Worm (Caenorhabditis elegans) whole organism, L2 larva: ENCODE data around the gene rpn-2.

ENCODE experiments used
- C34F6.9 ChIP-seq: fragments of 150-350 bp; optimal IDR thresholded peaks from 2 replicates; lab custom pipeline; 2014; ENCODE audit warnings: missing biosample characterization, missing genetic modification characterization
- F13H6.1 ChIP-seq: sonication (generic microtip); optimal IDR thresholded peaks from 2 replicates; lab custom pipeline; 2016; ENCODE audit warnings: missing genetic modification characterization, missing compliant biosample characterization
- R02D3.7 ChIP-seq: fragments of 150-350 bp; optimal IDR thresholded peaks from 2 replicates; lab custom pipeline; 2014; ENCODE audit warnings: missing biosample characterization, missing genetic modification characterization
- Y55F3AM.14 ChIP-seq: fragments of 200-800 bp; sonication (Bioruptor generic); optimal IDR thresholded peaks from 2 replicates; lab custom pipeline; 2018; ENCODE audit warnings: mild to moderate bottlenecking, missing genetic modification characterization, missing compliant biosample characterization
- ZK546.5 ChIP-seq: sonication (generic microtip); optimal IDR thresholded peaks from 2 replicates; lab custom pipeline; 2017; ENCODE audit warnings: missing biosample characterization, missing genetic modification characterization
- alr-1 ChIP-seq: fragments of 150-350 bp; optimal IDR thresholded peaks from 2 replicates; lab custom pipeline; 2014; ENCODE audit warnings: missing biosample characterization, missing genetic modification characterization
- aly-2 ChIP-seq: fragments of 150-350 bp; optimal IDR thresholded peaks from 2 replicates; lab custom pipeline; 2014; ENCODE audit warnings: missing biosample characterization, missing genetic modification characterization
- ama-1 ChIP-seq: fragments of 150-350 bp; optimal IDR thresholded peaks from 2 replicates; lab custom pipeline; 2018; ENCODE audit warnings: inconsistent platforms
- blmp-1 ChIP-seq: sonication (generic microtip); optimal IDR thresholded peaks from 2 replicates; lab custom pipeline; 2017; ENCODE audit warnings: missing genetic modification characterization, mild to moderate bottlenecking, missing compliant biosample characterization, antibody characterized with exemption, moderate library complexity; ENCODE audit not compliant: insufficient read depth
- ceh-82 ChIP-seq: fragments of 150-350 bp; optimal IDR thresholded peaks from 2 replicates; lab custom pipeline; 2014; ENCODE audit warnings: missing biosample characterization, missing genetic modification characterization
- crh-2 ChIP-seq: sonication (generic microtip); optimal IDR thresholded peaks from 2 replicates; lab custom pipeline; 2017; ENCODE audit warnings: missing biosample characterization, missing genetic modification characterization
- dmd-4 ChIP-seq: sonication (generic microtip); optimal IDR thresholded peaks from 2 replicates; lab custom pipeline; 2017; ENCODE audit warnings: missing biosample characterization, missing genetic modification characterization
- egl-27 ChIP-seq: sonication (generic microtip); optimal IDR thresholded peaks from 3 replicates; lab custom pipeline; 2017; ENCODE audit warnings: missing biosample characterization, missing genetic modification reagents, missing genetic modification characterization
- fos-1 ChIP-seq: fragments of 150-350 bp; optimal IDR thresholded peaks from 2 replicates; lab custom pipeline; 2014; ENCODE audit warnings: missing biosample characterization, missing genetic modification characterization
- gmeb-1 ChIP-seq: fragments of 150-350 bp; optimal IDR thresholded peaks from 2 replicates; lab custom pipeline; 2014; ENCODE audit warnings: missing biosample characterization, missing genetic modification characterization
- lin-11 ChIP-seq: fragments of 150-350 bp; sonication (generic microtip); optimal IDR thresholded peaks from 2 replicates; lab custom pipeline; 2014; ENCODE audit warnings: missing biosample characterization, missing genetic modification characterization, inconsistent platforms, mixed read lengths
- lin-13 ChIP-seq: fragments of 150-350 bp; optimal IDR thresholded peaks from 2 replicates; lab custom pipeline; 2014; ENCODE audit warnings: missing biosample characterization, missing genetic modification reagents, missing genetic modification characterization
- lin-39 ChIP-seq: fragments of 150-350 bp; optimal IDR thresholded peaks from 2 replicates; lab custom pipeline; 2014; ENCODE audit warnings: missing biosample characterization, missing genetic modification reagents, missing genetic modification characterization
- lsy-2 ChIP-seq, 2 experiments: fragments of 150-350 bp in 1 of 2; sonication (generic microtip) in 1 of 2; optimal IDR thresholded peaks; 2 replicates each; lab custom pipeline; 2014 to 2017; ENCODE audit warnings: missing biosample characterization in 2 of 2, missing genetic modification characterization in 2 of 2
- mbf-1 ChIP-seq: sonication (generic microtip); optimal IDR thresholded peaks from 2 replicates; lab custom pipeline; 2017; ENCODE audit warnings: missing biosample characterization, missing genetic modification characterization
- mdl-1 ChIP-seq, 2 experiments: fragments of 150-350 bp in 1 of 2; sonication (generic microtip) in 1 of 2; optimal IDR thresholded peaks; 2 replicates each; lab custom pipeline; 2017; ENCODE audit warnings: missing biosample characterization in 2 of 2, missing genetic modification characterization in 2 of 2
- nhr-11 ChIP-seq: fragments of 150-350 bp; optimal IDR thresholded peaks from 2 replicates; lab custom pipeline; 2014; ENCODE audit warnings: missing biosample characterization, missing genetic modification characterization
- nhr-12 ChIP-seq: fragments of 150-350 bp; optimal IDR thresholded peaks from 2 replicates; lab custom pipeline; 2014; ENCODE audit warnings: missing biosample characterization, missing genetic modification characterization
- nhr-23 ChIP-seq: fragments of 150-350 bp; optimal IDR thresholded peaks from 2 replicates; lab custom pipeline; 2014; ENCODE audit warnings: missing biosample characterization, missing genetic modification reagents, missing genetic modification characterization
- nhr-237 ChIP-seq: fragments of 150-350 bp; optimal IDR thresholded peaks from 2 replicates; lab custom pipeline; 2014; ENCODE audit warnings: missing biosample characterization, missing genetic modification characterization
- nhr-6 ChIP-seq: fragments of 150-350 bp; optimal IDR thresholded peaks from 2 replicates; lab custom pipeline; 2014; ENCODE audit warnings: missing biosample characterization, missing genetic modification characterization
- nhr-77 ChIP-seq: fragments of 150-350 bp; optimal IDR thresholded peaks from 2 replicates; lab custom pipeline; 2014; ENCODE audit warnings: missing biosample characterization, missing genetic modification characterization
- peb-1 ChIP-seq: fragments of 150-350 bp; optimal IDR thresholded peaks from 2 replicates; lab custom pipeline; 2014; ENCODE audit warnings: missing biosample characterization, missing genetic modification characterization
- sem-4 ChIP-seq: fragments of 150-350 bp; optimal IDR thresholded peaks from 2 replicates; lab custom pipeline; 2014; ENCODE audit warnings: missing biosample characterization, missing genetic modification reagents, missing genetic modification characterization
- skn-1 ChIP-seq: sonication (generic microtip); optimal IDR thresholded peaks from 2 replicates; lab custom pipeline; 2017; ENCODE audit warnings: missing biosample characterization, missing genetic modification characterization
- sma-3 ChIP-seq: sonication (generic microtip); optimal IDR thresholded peaks from 2 replicates; lab custom pipeline; 2016; ENCODE audit warnings: missing genetic modification reagents, missing genetic modification characterization, missing compliant biosample characterization
- sma-9 ChIP-seq, 2 experiments: fragments of 150-350 bp in 1 of 2; sonication (generic microtip) in 1 of 2; optimal IDR thresholded peaks; 2 replicates each; lab custom pipeline; 2014 to 2016; ENCODE audit warnings: missing genetic modification characterization in 2 of 2, mild to moderate bottlenecking in 1 of 2, missing biosample characterization in 1 of 2, missing compliant biosample characterization in 1 of 2, missing genetic modification reagents in 1 of 2, moderate library complexity in 1 of 2
- snpc-4 ChIP-seq: fragments of 150-350 bp; optimal IDR thresholded peaks from 2 replicates; lab custom pipeline; 2014; ENCODE audit warnings: missing biosample characterization, missing genetic modification characterization
- unc-39 ChIP-seq: fragments of 150-350 bp; optimal IDR thresholded peaks from 2 replicates; lab custom pipeline; 2014; ENCODE audit warnings: missing biosample characterization, missing genetic modification characterization
- unc-55 ChIP-seq: fragments of 150-350 bp; sonication (generic microtip); optimal IDR thresholded peaks from 3 replicates; lab custom pipeline; 2014; ENCODE audit warnings: missing biosample characterization, missing genetic modification reagents, missing genetic modification characterization
- unc-62 ChIP-seq: fragments of 150-350 bp; optimal IDR thresholded peaks from 2 replicates; lab custom pipeline; 2014; ENCODE audit warnings: missing biosample characterization, missing genetic modification reagents, missing genetic modification characterization
- ztf-1 ChIP-seq: fragments of 200-800 bp; sonication (Bioruptor generic); conservative IDR thresholded peaks from 2 replicates; pipeline ENCODE4 v1.3.6; 2022; ENCODE audit warnings: missing genetic modification characterization, missing compliant biosample characterization
- ztf-11 ChIP-seq: sonication (generic microtip); optimal IDR thresholded peaks from 2 replicates; lab custom pipeline; 2017; ENCODE audit warnings: missing biosample characterization, missing genetic modification characterization

The rpn-2 gene

DNA sequence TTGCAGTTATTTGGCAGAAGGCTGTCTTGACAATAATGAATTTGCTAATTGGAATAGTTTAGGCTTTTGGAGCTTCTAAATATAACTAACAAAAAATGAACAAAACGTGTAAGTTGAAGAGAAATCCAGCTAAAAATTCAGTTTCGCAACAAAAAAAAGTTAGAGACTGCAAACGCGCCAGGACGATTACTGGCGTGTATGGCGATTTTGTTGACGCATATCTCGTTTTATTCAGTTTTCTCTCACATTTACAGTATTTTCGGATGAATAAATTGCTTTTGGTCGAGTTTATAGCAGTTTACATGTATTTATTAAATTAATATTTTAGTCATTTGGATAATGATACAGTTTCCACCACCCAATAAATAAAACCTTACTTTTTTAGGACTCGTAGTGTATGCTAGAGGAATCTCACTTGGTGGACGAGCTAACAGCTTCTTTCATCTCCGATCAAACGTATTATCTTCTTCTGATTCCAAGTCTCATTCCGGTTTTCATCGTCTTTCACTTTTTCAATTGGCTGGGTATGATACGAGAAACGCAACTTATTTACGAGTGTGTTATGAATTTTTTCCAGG is 25.9 kb upstream of the rpn-2 start, which contains the start of the genes abcf-3 and F42A10.5 (continued):
- TF ChIP-seq alr-1 (tag; lab: Kevin White, UChicago) (no peak), lin-13 (GFP tag; lab: Kevin White, UChicago) (peak; percentile 65), nhr-11 (no peak), sma-9 (GFP tag; optimal IDR thresholded peaks at IDR 0.05; lab: Kevin White, UChicago) (peak; percentile 67), sma-9 (tag; optimal IDR thresholded peaks at IDR 0.05; lab: Kevin White, UChicago) (no peak), blmp-1 (tag; lab: Kevin White, UChicago) (no peak), dmd-4 (no peak), egl-27 (tag; lab: Kevin White, UChicago) (no peak)

- no peak for TF ChIP-seq nhr-237 (tag; lab: Kevin White, UChicago)
- TF ChIP-seq F13H6.1 = no peak
- no peak for TF ChIP-seq aly-2 (tag; lab: Kevin White, UChicago)
- no peak for TF ChIP-seq R02D3.7 (tag; lab: Kevin White, UChicago)
Measured at ce11 chrIII:6176172-6176571, 22.8 kb upstream of the rpn-2 start.

DNA sequence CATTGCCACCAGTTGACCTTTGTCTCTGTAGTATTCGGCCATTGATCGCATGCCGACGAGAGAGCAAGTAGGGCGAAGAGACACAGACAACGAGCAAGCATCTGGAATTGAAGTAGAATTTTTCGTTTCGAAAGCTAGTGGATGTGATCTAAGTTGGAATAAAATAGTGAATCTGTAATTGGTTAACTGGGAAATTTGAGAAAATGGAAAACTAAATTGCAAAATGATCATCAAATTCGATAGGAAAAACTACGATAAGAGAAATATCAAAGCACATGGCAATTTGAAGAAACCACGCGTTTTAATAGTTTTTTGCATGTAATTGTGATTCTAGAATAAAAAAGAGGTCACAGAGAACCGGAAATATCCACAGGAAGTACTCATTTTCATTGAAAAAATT is 22.2 kb upstream of the rpn-2 start, which contains the start of gene F42A10.6:
Gene F42A10.6 (minus strand): TSS at position 101 of the 400 bp plus-strand sequence.
- TF ChIP-seq fos-1 (tag; lab: Kevin White, UChicago) = peak; percentile 23
- no peak for TF ChIP-seq nhr-11
- TF ChIP-seq, all 48 proteins: peak for 1

DNA sequence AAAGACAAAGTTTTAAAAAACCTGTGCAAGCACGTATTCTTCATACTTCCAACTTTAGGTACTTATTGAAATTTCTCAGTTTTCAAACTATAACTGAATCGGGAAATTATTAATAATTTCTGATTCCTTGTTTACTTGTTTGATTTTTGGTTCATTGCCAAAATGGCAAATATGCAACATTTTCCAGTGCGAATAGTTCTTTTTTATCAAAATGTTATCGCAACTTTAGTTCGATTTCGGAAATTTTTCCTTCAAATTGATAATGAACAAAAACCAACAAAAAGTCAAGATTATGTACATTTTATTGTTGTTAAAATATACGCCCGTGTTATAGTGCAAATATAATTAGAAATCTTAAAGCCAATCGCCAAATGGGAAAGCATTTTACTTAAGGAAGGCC is 21.4 kb upstream of the rpn-2 start:
- TF ChIP-seq fos-1 (tag; lab: Kevin White, UChicago) (peak; percentile 45), nhr-77 (tag; lab: Kevin White, UChicago) (no peak)

DNA sequence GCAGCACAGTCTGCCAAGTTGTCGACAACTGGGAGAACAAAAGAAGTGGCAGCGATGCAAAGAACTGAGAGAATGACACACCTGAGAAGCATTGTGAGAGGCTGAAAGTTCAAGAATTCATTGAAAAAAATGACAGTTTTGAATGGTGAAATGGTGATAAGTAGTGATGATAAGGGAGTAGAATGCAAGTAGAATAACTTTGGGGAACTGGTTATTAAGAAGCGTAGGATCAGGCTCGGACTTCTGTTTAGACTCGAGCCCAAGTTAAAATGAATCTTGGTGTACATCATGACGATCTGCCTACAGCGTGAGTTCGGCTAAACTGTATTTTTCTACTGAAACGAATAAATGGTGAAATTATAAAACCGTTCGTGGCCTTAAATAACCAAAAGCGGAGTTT is 20.4 kb upstream of the rpn-2 start, which contains the start of gene F42A10.7:
Gene F42A10.7 (minus strand): TSS at position 101 of the 400 bp plus-strand sequence.
- no peak for TF ChIP-seq snpc-4 (tag; lab: Kevin White, UChicago)
- no peak for TF ChIP-seq lin-39
- TF ChIP-seq ceh-82 (tag; lab: Kevin White, UChicago) = no peak
- TF ChIP-seq nhr-23 (tag; lab: Kevin White, UChicago) = no peak
- no peak for TF ChIP-seq lin-11 (tag; lab: Kevin White, UChicago)
- TF ChIP-seq ztf-1 = no peak

- peak; percentile 76 for TF ChIP-seq fos-1 (tag; lab: Kevin White, UChicago)
- peak; percentile 44 for TF ChIP-seq crh-2 (tag; lab: Kevin White, UChicago)
- peak; percentile 6 for TF ChIP-seq gmeb-1
- TF ChIP-seq sma-9 (GFP tag; optimal IDR thresholded peaks at IDR 0.05; lab: Kevin White, UChicago) = peak; percentile 83
- no peak for TF ChIP-seq sma-9 (tag; optimal IDR thresholded peaks at IDR 0.05; lab: Kevin White, UChicago)
- TF ChIP-seq F13H6.1 = peak; percentile 13
- no peak for TF ChIP-seq peb-1
- TF ChIP-seq mdl-1 (tag; optimal IDR thresholded peaks at IDR 0.05; lab: Kevin White, UChicago) = peak in 1 of 2 experiments; percentile 8
- TF ChIP-seq blmp-1 (tag; lab: Kevin White, UChicago) = no peak
- TF ChIP-seq ztf-11 (tag; lab: Kevin White, UChicago) = no peak
Measured at ce11 chrIII:6179062-6179461, 19.9 kb upstream of the rpn-2 start.

- TF ChIP-seq sma-3 (GFP tag; lab: Kevin White, UChicago) = peak; percentile 11
- no peak for TF ChIP-seq Y55F3AM.14 (GFP tag; lab: Kevin White, UChicago)
- TF ChIP-seq unc-55 = no peak
- TF ChIP-seq lsy-2 (tag; optimal IDR thresholded peaks at IDR 0.05; lab: Kevin White, UChicago) = no peak
- TF ChIP-seq gmeb-1 = peak; percentile 36
- no peak for TF ChIP-seq snpc-4 (tag; lab: Kevin White, UChicago)
- no peak for TF ChIP-seq nhr-237 (tag; lab: Kevin White, UChicago)
- peak; percentile 34 for TF ChIP-seq skn-1 (tag; lab: Kevin White, UChicago)
- TF ChIP-seq unc-62 (GFP tag; lab: Kevin White, UChicago) = no peak
- no peak for TF ChIP-seq unc-39
- TF ChIP-seq lin-11 (tag; lab: Kevin White, UChicago) = no peak
- TF ChIP-seq fos-1 (tag; lab: Kevin White, UChicago) = peak; percentile 58
- no peak for TF ChIP-seq ama-1 (lab: Kevin White, UChicago)
- TF ChIP-seq crh-2 (tag; lab: Kevin White, UChicago) = peak; percentile 68
- TF ChIP-seq C34F6.9 (tag; lab: Kevin White, UChicago) = no peak
- no peak for TF ChIP-seq nhr-6
- no peak for TF ChIP-seq alr-1 (tag; lab: Kevin White, UChicago)
- TF ChIP-seq lin-39 = no peak
- no peak for TF ChIP-seq mbf-1 (tag; lab: Kevin White, UChicago)
- TF ChIP-seq blmp-1 (tag; lab: Kevin White, UChicago) = no peak
- no peak for TF ChIP-seq ZK546.5 (tag; lab: Kevin White, UChicago)
- TF ChIP-seq egl-27 (tag; lab: Kevin White, UChicago) = no peak
- TF ChIP-seq R02D3.7 (tag; lab: Kevin White, UChicago) = no peak
- peak; percentile 66 for TF ChIP-seq sma-9 (GFP tag; optimal IDR thresholded peaks at IDR 0.05; lab: Kevin White, UChicago)
- TF ChIP-seq sma-9 (tag; optimal IDR thresholded peaks at IDR 0.05; lab: Kevin White, UChicago) = no peak
- TF ChIP-seq nhr-12 (tag; lab: Kevin White, UChicago) = no peak
- TF ChIP-seq sem-4 = no peak
- no peak for TF ChIP-seq ztf-11 (tag; lab: Kevin White, UChicago)
Measured at ce11 chrIII:6180294-6180693, 18.7 kb upstream of the rpn-2 start.
